Worm (Caenorhabditis elegans) whole organism, L3 larva: Measurements from ENCODE around the gene sdz-20.
A peak's percentile ranks its signal among the peaks of the same experiment; 100 is the strongest.

Source experiments
- R02D3.7 ChIP-seq: fragments of 150-350 bp; optimal IDR thresholded peaks from 2 replicates; lab custom pipeline; 2014; ENCODE audit warnings: missing biosample characterization, missing genetic modification characterization
- ZK546.5 ChIP-seq: sonication (generic microtip); optimal IDR thresholded peaks from 2 replicates; lab custom pipeline; 2017; ENCODE audit warnings: missing biosample characterization, missing genetic modification characterization
- aly-2 ChIP-seq: fragments of 150-350 bp; optimal IDR thresholded peaks from 2 replicates; lab custom pipeline; 2014; ENCODE audit warnings: missing biosample characterization, missing genetic modification characterization
- ama-1 ChIP-seq: fragments of 150-350 bp; optimal IDR thresholded peaks from 2 replicates; lab custom pipeline; 2018
- ceh-28 ChIP-seq: fragments of 150-350 bp; optimal IDR thresholded peaks from 2 replicates; lab custom pipeline; 2014; ENCODE audit warnings: missing biosample characterization, missing genetic modification reagents, missing genetic modification characterization
- ceh-82 ChIP-seq: fragments of 150-350 bp; optimal IDR thresholded peaks from 2 replicates; lab custom pipeline; 2014; ENCODE audit warnings: missing biosample characterization, missing genetic modification characterization
- daf-12 ChIP-seq: fragments of 150-350 bp; optimal IDR thresholded peaks from 2 replicates; lab custom pipeline; 2014; ENCODE audit warnings: missing biosample characterization, missing genetic modification reagents, missing genetic modification characterization
- egl-27 ChIP-seq: sonication (generic microtip); optimal IDR thresholded peaks from 4 replicates; lab custom pipeline; 2017; ENCODE audit warnings: missing biosample characterization, missing genetic modification reagents, missing genetic modification characterization
- elt-2 ChIP-seq: sonication (generic microtip); optimal IDR thresholded peaks from 2 replicates; lab custom pipeline; 2016; ENCODE audit warnings: missing genetic modification reagents, mild to moderate bottlenecking, missing genetic modification characterization, missing compliant biosample characterization
- elt-3 ChIP-seq, 3 experiments: fragments of 150-350 bp in 1 of 3; sonication (generic microtip) in 2 of 3; optimal IDR thresholded peaks; 2 replicates in 2 of 3; 4 replicates in 1 of 3; lab custom pipeline; 2014 to 2017; ENCODE audit warnings: missing biosample characterization in 3 of 3, missing genetic modification characterization in 3 of 3
- eor-1 ChIP-seq, 2 experiments: fragments of 150-350 bp; optimal IDR thresholded peaks; 2 replicates each; lab custom pipeline; 2014 to 2018; ENCODE audit warnings: missing biosample characterization in 2 of 2, missing genetic modification characterization in 2 of 2
- hmg-11 ChIP-seq: sonication (generic microtip); optimal IDR thresholded peaks from 2 replicates; lab custom pipeline; 2016; ENCODE audit warnings: missing genetic modification characterization, missing compliant biosample characterization
- jun-1 ChIP-seq: fragments of 150-350 bp; optimal IDR thresholded peaks from 2 replicates; lab custom pipeline; 2014; ENCODE audit warnings: missing biosample characterization, missing genetic modification reagents, missing genetic modification characterization
- lin-15B ChIP-seq: fragments of 150-350 bp; optimal IDR thresholded peaks from 2 replicates; lab custom pipeline; 2014; ENCODE audit warnings: missing biosample characterization, missing genetic modification characterization
- lin-39 ChIP-seq: fragments of 150-350 bp; optimal IDR thresholded peaks from 2 replicates; lab custom pipeline; 2018; ENCODE audit warnings: missing biosample characterization, missing genetic modification reagents, missing genetic modification characterization
- lsy-12 ChIP-seq: sonication (generic microtip); optimal IDR thresholded peaks from 2 replicates; lab custom pipeline; 2016; ENCODE audit warnings: mild to moderate bottlenecking, missing genetic modification characterization, missing compliant biosample characterization
- mml-1 ChIP-seq: fragments of 150-350 bp; sonication (generic microtip); optimal IDR thresholded peaks from 3 replicates; lab custom pipeline; 2014; ENCODE audit warnings: missing biosample characterization, missing genetic modification characterization
- nfya-1 ChIP-seq: sonication (generic microtip); optimal IDR thresholded peaks from 2 replicates; lab custom pipeline; 2017; ENCODE audit warnings: missing genetic modification characterization, mild to moderate bottlenecking, missing compliant biosample characterization, antibody characterized with exemption, moderate library complexity; ENCODE audit not compliant: insufficient read depth
- nhr-11 ChIP-seq: fragments of 150-350 bp; optimal IDR thresholded peaks from 2 replicates; lab custom pipeline; 2014; ENCODE audit warnings: missing biosample characterization, missing genetic modification characterization
- nhr-23 ChIP-seq: fragments of 150-350 bp; optimal IDR thresholded peaks from 2 replicates; lab custom pipeline; 2014; ENCODE audit warnings: missing biosample characterization, missing genetic modification reagents, missing genetic modification characterization
- nhr-237 ChIP-seq: fragments of 150-350 bp; optimal IDR thresholded peaks from 2 replicates; lab custom pipeline; 2014; ENCODE audit warnings: missing biosample characterization, missing genetic modification characterization
- nhr-25 ChIP-seq: sonication (generic microtip); optimal IDR thresholded peaks from 2 replicates; lab custom pipeline; 2017; ENCODE audit warnings: missing biosample characterization, missing genetic modification characterization
- nhr-67 ChIP-seq: fragments of 150-350 bp; optimal IDR thresholded peaks from 2 replicates; lab custom pipeline; 2014; ENCODE audit warnings: missing biosample characterization, missing genetic modification characterization
- nhr-76 ChIP-seq: fragments of 150-350 bp; sonication (generic microtip); optimal IDR thresholded peaks from 5 replicates; lab custom pipeline; 2014; ENCODE audit warnings: missing biosample characterization, missing genetic modification characterization
- nhr-77 ChIP-seq: fragments of 150-350 bp; optimal IDR thresholded peaks from 2 replicates; lab custom pipeline; 2014; ENCODE audit warnings: missing biosample characterization, missing genetic modification characterization
- pqm-1 ChIP-seq: fragments of 150-350 bp; optimal IDR thresholded peaks from 2 replicates; lab custom pipeline; 2017; ENCODE audit warnings: missing biosample characterization, missing genetic modification characterization, inconsistent platforms
- sea-2 ChIP-seq: fragments of 150-350 bp; sonication (generic microtip); optimal IDR thresholded peaks from 4 replicates; lab custom pipeline; 2014; ENCODE audit warnings: missing biosample characterization, missing genetic modification reagents, missing genetic modification characterization
- skn-1 ChIP-seq: fragments of 150-350 bp; optimal IDR thresholded peaks from 2 replicates; lab custom pipeline; 2014; ENCODE audit warnings: missing biosample characterization, missing genetic modification characterization
- unc-39 ChIP-seq: sonication (generic microtip); optimal IDR thresholded peaks from 4 replicates; lab custom pipeline; 2017; ENCODE audit warnings: missing biosample characterization, missing genetic modification characterization
- zag-1 ChIP-seq: fragments of 150-350 bp; optimal IDR thresholded peaks from 2 replicates; lab custom pipeline; 2014; ENCODE audit warnings: missing biosample characterization, missing genetic modification characterization
- ztf-11 ChIP-seq: fragments of 150-350 bp; optimal IDR thresholded peaks from 2 replicates; lab custom pipeline; 2014; ENCODE audit warnings: missing biosample characterization, missing genetic modification characterization
- ztf-4 ChIP-seq: fragments of 150-350 bp; optimal IDR thresholded peaks from 2 replicates; lab custom pipeline; 2014; ENCODE audit warnings: missing biosample characterization, missing genetic modification characterization

Gene sdz-20

DNA sequence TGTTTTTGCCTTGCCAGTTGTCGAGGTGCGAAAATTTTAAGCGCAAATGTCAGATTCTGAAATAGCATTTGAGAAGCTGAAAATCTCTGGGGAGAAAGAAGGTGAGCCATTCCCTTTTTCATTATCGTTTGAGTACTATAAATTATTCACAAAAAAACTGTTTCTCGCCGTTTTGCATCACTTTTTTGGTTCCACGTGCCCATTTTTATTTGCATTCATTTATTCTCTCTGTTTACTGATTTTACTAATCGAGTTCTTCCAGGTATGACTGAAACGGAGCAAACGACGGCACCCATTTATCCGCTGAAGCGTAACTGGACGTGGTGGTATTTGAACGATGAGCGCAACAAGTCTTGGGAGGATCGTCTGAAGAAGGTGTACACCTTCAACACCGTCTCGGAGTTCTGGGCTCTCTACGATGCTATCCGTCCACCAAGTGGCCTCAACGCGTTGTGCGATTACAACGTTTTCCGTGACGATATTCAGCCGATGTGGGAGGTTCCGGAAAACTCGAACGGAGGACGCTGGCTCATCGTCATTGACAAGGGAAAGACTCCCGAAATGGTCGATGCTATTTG lies 9.8 kb downstream of the sdz-20 start:
- TF ChIP-seq lsy-12 (tag; lab: Kevin White, UChicago) (no peak), nhr-25 (tag; lab: Kevin White, UChicago) (no peak), hmg-11 (tag; lab: Kevin White, UChicago) (no peak), ZK546.5 (no peak), lin-15B (tag; lab: Kevin White, UChicago) (no peak), nhr-11 (tag; lab: Kevin White, UChicago) (no peak), mml-1 (no peak), pqm-1 (tag; lab: Kevin White, UChicago) (no peak), nhr-67 (tag; lab: Kevin White, UChicago) (no peak), lin-39 (tag; lab: Kevin White, UChicago) (no peak), nhr-23 (no peak), egl-27 (tag; lab: Kevin White, UChicago) (no peak), nhr-77 (no peak), ceh-82 (tag; lab: Kevin White, UChicago) (no peak)

DNA sequence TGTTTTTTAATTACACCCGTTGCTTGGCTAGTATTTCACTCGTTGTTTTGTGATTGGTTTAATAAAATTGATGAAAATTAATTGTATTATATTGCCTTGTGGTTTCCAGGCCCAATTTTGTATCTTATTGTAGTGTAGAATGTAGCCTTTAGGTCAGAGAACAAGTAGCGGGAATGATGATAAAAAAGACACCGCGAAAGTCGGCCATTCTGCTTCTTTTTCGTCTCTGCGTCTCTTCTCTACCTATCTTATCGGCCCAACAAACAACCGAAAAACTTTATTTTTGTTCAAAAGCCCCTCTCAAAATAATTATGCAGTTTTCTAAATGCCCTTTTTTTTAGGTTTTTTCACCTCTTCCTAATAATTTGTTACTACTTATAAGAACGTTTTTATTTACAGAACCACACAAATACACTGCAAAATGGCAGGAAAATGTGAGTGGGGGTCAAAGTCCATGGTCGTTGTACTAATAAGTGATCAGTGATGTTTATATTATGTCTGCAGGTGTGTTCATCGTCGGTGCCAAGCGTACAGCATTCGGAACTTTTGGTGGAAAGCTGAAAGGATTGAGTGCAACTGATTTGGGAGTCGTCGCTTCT lies 10.8 kb downstream of the sdz-20 start, which contains the start of gene acaa-2:
acaa-2 (plus strand) TSS at position 400 of the 599 bp plus-strand sequence.
- TF ChIP-seq skn-1 (tag; lab: Kevin White, UChicago) = peak; percentile 93
- TF ChIP-seq lin-15B (tag; lab: Kevin White, UChicago) = peak; percentile 0
- TF ChIP-seq lsy-12 (tag; lab: Kevin White, UChicago) = no peak
- peak; percentile 35 for TF ChIP-seq nhr-25 (tag; lab: Kevin White, UChicago)
- TF ChIP-seq elt-2 (tag; lab: Kevin White, UChicago) = peak; percentile 56
- peak; percentile 34 for TF ChIP-seq hmg-11 (tag; lab: Kevin White, UChicago)
- TF ChIP-seq nfya-1 (tag; lab: Kevin White, UChicago) = peak; percentile 40
- TF ChIP-seq zag-1 (tag; lab: Kevin White, UChicago) = no peak
- no peak for TF ChIP-seq aly-2
- TF ChIP-seq, all 47 proteins: peak for 6

DNA sequence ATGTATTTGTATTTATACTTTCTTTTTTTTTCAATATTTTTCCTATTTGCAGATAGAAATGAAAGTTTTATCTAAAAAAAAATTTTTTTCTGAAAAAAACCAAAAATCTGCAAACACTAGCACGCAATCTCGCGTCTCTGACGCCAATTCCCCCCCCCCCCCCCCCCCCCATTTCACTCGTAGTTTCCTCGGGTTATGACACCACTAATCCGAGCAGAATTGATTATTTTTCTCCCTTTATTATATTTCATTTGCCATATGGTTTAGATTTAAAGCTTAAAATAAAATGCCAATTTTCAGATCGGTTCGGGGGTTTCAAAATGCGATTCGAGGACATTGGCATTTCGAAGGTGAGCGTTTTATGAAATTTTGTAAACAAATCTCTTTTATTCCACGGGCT lies 12.9 kb downstream of the sdz-20 start, which contains the start of gene mtm-6:
mtm-6 (plus strand) TSS at position 301 of the 400 bp plus-strand sequence.
- TF ChIP-seq ama-1 (lab: Kevin White, UChicago) = no peak
- no peak for TF ChIP-seq elt-3 (tag; optimal IDR thresholded peaks at IDR 0.05; lab: Kevin White, UChicago)
- no peak for TF ChIP-seq daf-12
- TF ChIP-seq nhr-237 = no peak
- TF ChIP-seq lin-15B (tag; lab: Kevin White, UChicago) = no peak
- no peak for TF ChIP-seq nfya-1 (tag; lab: Kevin White, UChicago)
- no peak for TF ChIP-seq eor-1 (tag; optimal IDR thresholded peaks at IDR 0.05; lab: Kevin White, UChicago)
- TF ChIP-seq R02D3.7 (tag; lab: Kevin White, UChicago) = no peak
- TF ChIP-seq ztf-4 (tag; lab: Kevin White, UChicago) = no peak
- no peak for TF ChIP-seq nhr-76
- TF ChIP-seq nhr-67 (tag; lab: Kevin White, UChicago) = no peak
- no peak for TF ChIP-seq mml-1
- TF ChIP-seq aly-2 = no peak
- no peak for TF ChIP-seq ztf-11 (tag; lab: Kevin White, UChicago)
- no peak for TF ChIP-seq nhr-77
- no peak for TF ChIP-seq ceh-28
- peak; percentile 22 for TF ChIP-seq elt-2 (tag; lab: Kevin White, UChicago)
- TF ChIP-seq lsy-12 (tag; lab: Kevin White, UChicago) = peak; percentile 24
- peak; percentile 11 for TF ChIP-seq hmg-11 (tag; lab: Kevin White, UChicago)
- no peak for TF ChIP-seq jun-1 (tag; lab: Kevin White, UChicago)
- TF ChIP-seq sea-2 (GFP tag; lab: Kevin White, UChicago) = no peak

DNA sequence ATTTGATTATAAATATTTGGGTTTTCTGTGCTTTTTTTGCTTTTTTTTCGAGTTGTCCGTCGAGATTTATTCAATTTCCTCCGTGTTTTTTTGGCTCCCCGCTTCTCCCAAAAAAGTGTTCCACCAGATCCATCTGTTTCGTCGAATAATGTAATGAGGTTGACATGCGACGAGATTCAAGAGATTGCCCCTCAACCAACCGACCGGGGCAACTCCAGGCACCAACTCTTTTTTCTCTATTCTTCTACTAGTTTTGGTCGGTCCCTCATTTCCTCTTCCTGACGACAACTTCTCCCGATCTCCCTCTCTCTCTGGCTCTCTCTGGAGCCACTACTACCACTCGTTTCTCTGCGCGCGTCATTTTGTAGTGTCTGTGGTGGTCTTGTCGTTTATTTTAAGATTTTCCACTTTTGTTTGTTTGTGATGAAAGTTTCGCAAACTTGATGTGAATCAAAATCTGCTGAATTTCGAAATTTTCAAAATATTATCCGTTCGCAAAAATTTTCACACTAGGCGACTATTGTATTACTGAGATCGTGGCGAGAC lies 14.0 kb downstream of the sdz-20 start:
- TF ChIP-seq nfya-1 (tag; lab: Kevin White, UChicago) = peak; percentile 19
- no peak for TF ChIP-seq jun-1 (tag; lab: Kevin White, UChicago)
- no peak for TF ChIP-seq ztf-4 (tag; lab: Kevin White, UChicago)
- TF ChIP-seq lin-39 (tag; lab: Kevin White, UChicago) = peak; percentile 50
- no peak for TF ChIP-seq hmg-11 (tag; lab: Kevin White, UChicago)
- TF ChIP-seq unc-39 (tag; lab: Kevin White, UChicago) = no peak
- TF ChIP-seq nhr-67 (tag; lab: Kevin White, UChicago) = no peak
